Fruit fly (Drosophila melanogaster) whole organism, embryonic: ENCODE measurements around the gene mfr.
A peak's percentile ranks its signal among the peaks of the same experiment; 100 is the strongest.

Source experiments
- ATbp ChIP-seq: fragments of 200-800 bp; sonication (Bioruptor generic); optimal IDR thresholded peaks from 2 replicates; lab custom pipeline; 2017; ENCODE audit warnings: missing biosample characterization, mild to moderate bottlenecking, missing genetic modification characterization, missing genetic modification reagents
- Aef1 ChIP-seq: fragments of 200-800 bp; sonication (Bioruptor generic); IDR thresholded peaks from 3 replicates; pipeline ENCODE4 v1.3.6; 2022; ENCODE audit warnings: missing biosample characterization, missing genetic modification characterization
- CG11247 ChIP-seq: fragments of 200-800 bp; sonication (Bioruptor generic); IDR thresholded peaks from 2 replicates; pipeline ENCODE4 v1.3.6; 2022; ENCODE audit warnings: missing biosample characterization, missing genetic modification characterization
- CG11723 ChIP-seq: fragments of 200-800 bp; sonication (Bioruptor generic); optimal IDR thresholded peaks from 2 replicates; lab custom pipeline; 2017; ENCODE audit warnings: missing biosample characterization, mild to moderate bottlenecking, missing genetic modification characterization
- CG1529 ChIP-seq: fragments of 200-800 bp; sonication (Bioruptor generic); optimal IDR thresholded peaks from 3 replicates; lab custom pipeline; 2018; ENCODE audit warnings: missing biosample characterization, missing genetic modification characterization
- CG17359 ChIP-seq: fragments of 200-800 bp; sonication (Bioruptor generic); optimal IDR thresholded peaks from 3 replicates; lab custom pipeline; 2018; ENCODE audit warnings: missing biosample characterization, mild to moderate bottlenecking, missing genetic modification characterization, moderate library complexity
- CG1792 ChIP-seq: fragments of 200-800 bp; sonication (Bioruptor generic); optimal IDR thresholded peaks from 2 replicates; lab custom pipeline; 2016; ENCODE audit warnings: missing biosample characterization, missing genetic modification characterization
- CG18764 ChIP-seq: fragments of 200-800 bp; sonication (Bioruptor generic); optimal IDR thresholded peaks from 3 replicates; lab custom pipeline; 2016; ENCODE audit warnings: missing biosample characterization, missing genetic modification characterization
- CG2678 ChIP-seq: fragments of 200-800 bp; sonication (Bioruptor generic); optimal IDR thresholded peaks from 3 replicates; lab custom pipeline; 2019; ENCODE audit warnings: missing biosample characterization, mild to moderate bottlenecking, missing genetic modification characterization, moderate library complexity
- CG30020 ChIP-seq: fragments of 200-800 bp; optimal IDR thresholded peaks from 2 replicates; lab custom pipeline; 2019; ENCODE audit warnings: missing biosample characterization, mild to moderate bottlenecking, missing genetic modification characterization, moderate library complexity
- CG30403 ChIP-seq: fragments of 200-800 bp; sonication (Bioruptor generic); optimal IDR thresholded peaks from 3 replicates; lab custom pipeline; 2016; ENCODE audit warnings: missing biosample characterization, missing genetic modification characterization
- CG3065 ChIP-seq: fragments of 200-800 bp; sonication (Bioruptor generic); optimal IDR thresholded peaks from 2 replicates; lab custom pipeline; 2016; ENCODE audit warnings: missing biosample characterization, missing genetic modification characterization
- CG3407 ChIP-seq: fragments of 200-800 bp; sonication (Bioruptor generic); optimal IDR thresholded peaks from 2 replicates; lab custom pipeline; 2018; ENCODE audit warnings: missing biosample characterization, mild to moderate bottlenecking, missing genetic modification characterization
- CG34422 ChIP-seq: fragments of 200-800 bp; sonication (Bioruptor generic); IDR thresholded peaks from 3 replicates; pipeline ENCODE4 v1.3.6; 2022; ENCODE audit warnings: missing biosample characterization, missing genetic modification characterization
- CG7745 ChIP-seq: fragments of 200-800 bp; sonication (Bioruptor generic); optimal IDR thresholded peaks from 2 replicates; lab custom pipeline; 2018; ENCODE audit warnings: missing biosample characterization, mild to moderate bottlenecking, missing genetic modification characterization, moderate library complexity
- CG7963 ChIP-seq: fragments of 200-800 bp; sonication (Bioruptor generic); IDR thresholded peaks from 3 replicates; pipeline ENCODE4 v1.3.6; 2022; ENCODE audit warnings: missing biosample characterization, missing genetic modification characterization; ENCODE audit not compliant: partially characterized antibody
- CG9437 ChIP-seq: fragments of 200-800 bp; sonication (Bioruptor generic); optimal IDR thresholded peaks from 2 replicates; lab custom pipeline; 2018; ENCODE audit warnings: missing biosample characterization, mild to moderate bottlenecking, missing genetic modification characterization
- CrebB ChIP-seq: fragments of 200-800 bp; sonication (Bioruptor generic); optimal IDR thresholded peaks from 3 replicates; lab custom pipeline; 2018; ENCODE audit warnings: missing biosample characterization, mild to moderate bottlenecking, missing genetic modification characterization
- D ChIP-seq, 2 experiments: fragments of 200-800 bp in 1 of 2; fragments of >200 bp in 1 of 2; sonication (Bioruptor generic) in 1 of 2; optimal IDR thresholded peaks; 2 replicates in 1 of 2; 3 replicates in 1 of 2; lab custom pipeline; 2017; ENCODE audit warnings: mild to moderate bottlenecking in 1 of 2, missing biosample characterization in 1 of 2, missing genetic modification characterization in 1 of 2, missing genetic modification reagents in 1 of 2
- Dek ChIP-seq: fragments of 200-800 bp; sonication (Bioruptor generic); optimal IDR thresholded peaks from 3 replicates; lab custom pipeline; 2019; ENCODE audit warnings: missing biosample characterization, mild to moderate bottlenecking, missing genetic modification characterization, moderate library complexity
- Dp ChIP-seq: fragments of 200-800 bp; sonication (Bioruptor generic); optimal IDR thresholded peaks from 2 replicates; lab custom pipeline; 2018; ENCODE audit warnings: missing biosample characterization, mild to moderate bottlenecking, missing genetic modification characterization, moderate library complexity
- Fer1 ChIP-seq: fragments of 200-800 bp; sonication (Bioruptor generic); optimal IDR thresholded peaks from 2 replicates; lab custom pipeline; 2017; ENCODE audit warnings: missing biosample characterization, mild to moderate bottlenecking, missing genetic modification characterization
- HLH4C ChIP-seq: fragments of 200-800 bp; sonication (Bioruptor generic); IDR thresholded peaks from 3 replicates; pipeline ENCODE4 v1.3.6; 2022; ENCODE audit warnings: missing biosample characterization, missing genetic modification characterization; ENCODE audit not compliant: partially characterized antibody
- Hsf ChIP-seq: fragments of 200-800 bp; sonication (Bioruptor generic); optimal IDR thresholded peaks from 3 replicates; lab custom pipeline; 2016; ENCODE audit warnings: missing biosample characterization, missing genetic modification characterization
- Jarid2 ChIP-seq: fragments of 200-800 bp; sonication (Bioruptor generic); optimal IDR thresholded peaks from 3 replicates; lab custom pipeline; 2017; ENCODE audit warnings: mild to moderate bottlenecking, missing biosample characterization, missing genetic modification reagents, missing genetic modification characterization
- Lhr ChIP-seq: fragments of 200-800 bp; sonication (Bioruptor generic); optimal IDR thresholded peaks from 3 replicates; lab custom pipeline; 2017; ENCODE audit warnings: mild to moderate bottlenecking, missing biosample characterization, missing genetic modification reagents, missing genetic modification characterization
- Meics ChIP-seq: fragments of 200-800 bp; sonication (Bioruptor generic); optimal IDR thresholded peaks from 2 replicates; lab custom pipeline; 2017; ENCODE audit warnings: missing biosample characterization, mild to moderate bottlenecking, missing genetic modification characterization
- Mes4 ChIP-seq: fragments of 200-800 bp; sonication (Bioruptor generic); optimal IDR thresholded peaks from 2 replicates; lab custom pipeline; 2016; ENCODE audit warnings: missing biosample characterization, missing genetic modification characterization
- Nf-YC ChIP-seq: fragments of 200-800 bp; optimal IDR thresholded peaks from 3 replicates; lab custom pipeline; 2019; ENCODE audit warnings: missing biosample characterization, mild to moderate bottlenecking, missing genetic modification characterization, moderate library complexity
- Opbp ChIP-seq: fragments of 200-800 bp; sonication (Bioruptor generic); IDR thresholded peaks from 3 replicates; pipeline ENCODE4 v1.3.6; 2022; ENCODE audit warnings: missing biosample characterization, missing genetic modification characterization; ENCODE audit not compliant: partially characterized antibody
- Poxn ChIP-seq: fragments of 200-800 bp; sonication (Bioruptor generic); IDR thresholded peaks from 2 replicates; pipeline ENCODE4 v1.3.6; 2022; ENCODE audit warnings: missing biosample characterization, missing genetic modification characterization
- Sin3A ChIP-seq: fragments of >200 bp; optimal IDR thresholded peaks from 2 replicates; lab custom pipeline; 2018
- Six4 ChIP-seq: fragments of 200-800 bp; sonication (Bioruptor generic); optimal IDR thresholded peaks from 2 replicates; lab custom pipeline; 2016; ENCODE audit warnings: missing biosample characterization, missing genetic modification characterization
- Usf ChIP-seq: fragments of 200-800 bp; sonication (Bioruptor generic); optimal IDR thresholded peaks from 2 replicates; lab custom pipeline; 2017; ENCODE audit warnings: missing genotype, missing biosample characterization, missing genetic modification characterization
- al ChIP-seq: fragments of 200-800 bp; sonication (Bioruptor generic); IDR thresholded peaks from 2 replicates; pipeline ENCODE4 v1.3.6; 2022; ENCODE audit warnings: missing biosample characterization, missing genetic modification characterization
- ara ChIP-seq: fragments of 200-800 bp; sonication (Bioruptor generic); IDR thresholded peaks from 2 replicates; pipeline ENCODE4 v1.3.6; 2022; ENCODE audit warnings: missing biosample characterization, missing genetic modification characterization
- br ChIP-seq: fragments of >200 bp; optimal IDR thresholded peaks from 2 replicates; lab custom pipeline; 2017
- da ChIP-seq: fragments of 200-800 bp; sonication (Bioruptor generic); optimal IDR thresholded peaks from 2 replicates; lab custom pipeline; 2016; ENCODE audit warnings: missing biosample characterization, missing genetic modification characterization
- fd102C ChIP-seq: fragments of 200-800 bp; sonication (Bioruptor generic); optimal IDR thresholded peaks from 2 replicates; lab custom pipeline; 2018; ENCODE audit warnings: missing biosample characterization, mild to moderate bottlenecking, missing genetic modification characterization, moderate library complexity
- gem ChIP-seq: fragments of 200-800 bp; sonication (Bioruptor generic); optimal IDR thresholded peaks from 2 replicates; lab custom pipeline; 2019; ENCODE audit warnings: missing biosample characterization, mild to moderate bottlenecking, missing genetic modification characterization, moderate library complexity
- gsb-n ChIP-seq: fragments of 200-800 bp; sonication (Bioruptor generic); optimal IDR thresholded peaks from 3 replicates; lab custom pipeline; 2018; ENCODE audit warnings: missing biosample characterization, mild to moderate bottlenecking, missing genetic modification characterization
- ham ChIP-seq: fragments of 200-800 bp; sonication (Bioruptor generic); IDR thresholded peaks from 2 replicates; pipeline ENCODE4 v1.3.6; 2022; ENCODE audit warnings: missing biosample characterization, missing genetic modification characterization
- pan ChIP-seq, 4 experiments: fragments of >200 bp in 3 of 4; fragments of 200-800 bp in 1 of 4; sonication (Bioruptor generic) in 1 of 4; optimal IDR thresholded peaks in 3 of 4; IDR thresholded peaks in 1 of 4; 2 replicates each; pipeline versions ENCODE4 v1.3.6 to Lab custom; 2017 to 2022; ENCODE audit warnings: missing biosample characterization in 2 of 4, missing genetic modification characterization in 2 of 4, mixed read lengths in 1 of 4
- pho ChIP-seq: fragments of 200-800 bp; sonication (Bioruptor generic); optimal IDR thresholded peaks from 2 replicates; lab custom pipeline; 2016; ENCODE audit warnings: missing biosample characterization, missing genetic modification characterization
- stc ChIP-seq: fragments of 200-800 bp; sonication (Bioruptor generic); IDR thresholded peaks from 2 replicates; pipeline ENCODE4 v1.3.6; 2022; ENCODE audit warnings: missing biosample characterization, missing genetic modification characterization
- tll ChIP-seq, 2 experiments: fragments of 200-800 bp in 1 of 2; fragments of >200 bp in 1 of 2; sonication (Bioruptor generic) in 1 of 2; optimal IDR thresholded peaks; 2 replicates each; lab custom pipeline; 2017 to 2019; ENCODE audit warnings: missing biosample characterization in 2 of 2, missing genetic modification characterization in 2 of 2, mild to moderate bottlenecking in 1 of 2, moderate library complexity in 1 of 2
- ttk ChIP-seq: fragments of 200-800 bp; sonication (Bioruptor generic); IDR thresholded peaks from 2 replicates; pipeline ENCODE4 v2.1.2; 2022; ENCODE audit warnings: missing biosample characterization, missing genetic modification characterization
- tup ChIP-seq: fragments of 200-800 bp; sonication (Bioruptor generic); optimal IDR thresholded peaks from 2 replicates; lab custom pipeline; 2016; ENCODE audit warnings: missing biosample characterization, mild to moderate bottlenecking, missing genetic modification characterization, moderate library complexity
- tx ChIP-seq: fragments of 200-800 bp; sonication (Bioruptor generic); optimal IDR thresholded peaks from 2 replicates; lab custom pipeline; 2016; ENCODE audit warnings: missing biosample characterization, missing genetic modification characterization
- zfh2 ChIP-seq: fragments of 200-800 bp; sonication (Bioruptor generic); optimal IDR thresholded peaks from 2 replicates; lab custom pipeline; 2016; ENCODE audit warnings: missing biosample characterization, missing genetic modification characterization

Gene mfr

dm6 chr3L:8920710-8921109 lies 8.2 kb upstream of the mfr start (continued):
- TF ChIP-seq Six4 (no peak), Poxn (GFP tag; lab: Robert Waterston, UW) (no peak), Aef1 (GFP tag; lab: Robert Waterston, UW) (peak; percentile 62), Hsf (GFP tag; lab: Kevin White, UChicago) (peak; percentile 51), CG30403 (GFP tag; lab: Kevin White, UChicago) (peak; percentile 67), zfh2 (GFP tag; lab: Kevin White, UChicago) (peak; percentile 38), CG7745 (tag; lab: Kevin White, UChicago) (no peak), Fer1 (GFP tag; lab: Kevin White, UChicago) (peak; percentile 84), Sin3A (lab: Kevin White, UChicago) (no peak), CG9437 (GFP tag; lab: Kevin White, UChicago) (peak; percentile 17), tx (GFP tag; lab: Kevin White, UChicago) (no peak), br (lab: Kevin White, UChicago) (no peak), Meics (peak; percentile 71), CG1529 (peak; percentile 54), CG11247 (GFP tag; lab: Robert Waterston, UW) (peak; percentile 52), Dp (GFP tag; lab: Kevin White, UChicago) (no peak), Opbp (no peak), D (optimal IDR thresholded peaks at IDR 0.05; lab: Kevin White, UChicago) (no peak), D (GFP tag; optimal IDR thresholded peaks at IDR 0.05; lab: Kevin White, UChicago) (peak; percentile 29), Nf-YC (peak; percentile 28), pan (optimal IDR thresholded peaks at IDR 0.05; lab: Kevin White, UChicago) (no peak), pan (GFP tag; optimal IDR thresholded peaks at IDR 0.05 in 1 of 2, IDR thresholded peaks at IDR 0.05 in 1 of 2) (peak in 1 of 2 experiments; percentile 75), pho (GFP tag; lab: Kevin White, UChicago) (peak; percentile 31), HLH4C (GFP tag; lab: Robert Waterston, UW) (no peak), CG1792 (GFP tag; lab: Kevin White, UChicago) (peak; percentile 54), Dek (tag; lab: Kevin White, UChicago) (peak; percentile 56), CG11723 (peak; percentile 50), CG7963 (no peak), ttk (GFP tag; lab: Robert Waterston, UW) (peak; percentile 74), CG2678 (tag; lab: Kevin White, UChicago) (peak; percentile 60), tll (GFP tag; optimal IDR thresholded peaks at IDR 0.05; lab: Kevin White, UChicago) (no peak), CG18764 (no peak), ara (peak; percentile 54; the same call in 1 of the 2 replicates), CG34422 (peak; percentile 66), fd102C (GFP tag; lab: Kevin White, UChicago) (no peak), ham (no peak), CG3407 (GFP tag; lab: Kevin White, UChicago) (peak; percentile 24), CG3065 (peak; percentile 41), al (GFP tag; lab: Robert Waterston, UW) (peak; percentile 64), Lhr (GFP tag; lab: Kevin White, UChicago) (no peak), CG30020 (tag; lab: Kevin White, UChicago) (no peak), Mes4 (GFP tag; lab: Kevin White, UChicago) (peak; percentile 49), tup (GFP tag; lab: Kevin White, UChicago) (no peak), da (GFP tag; lab: Kevin White, UChicago) (no peak), ATbp (peak; percentile 71), gem (tag; lab: Kevin White, UChicago) (peak; percentile 79), CrebB (tag; lab: Kevin White, UChicago) (peak; percentile 27), Usf (no peak), gsb-n (tag; lab: Kevin White, UChicago) (peak; percentile 12), Jarid2 (GFP tag; lab: Kevin White, UChicago) (no peak), CG17359 (tag; lab: Kevin White, UChicago) (peak; percentile 87), stc (GFP tag; lab: Robert Waterston, UW) (peak; percentile 78)
